Fruit fly (Drosophila melanogaster) whole organism, embryonic: ENCODE measurements around the gene Cpr30B.

Source experiments
- Abd-B ChIP-seq: fragments of 200-800 bp; sonication (Bioruptor generic); optimal IDR thresholded peaks from 2 replicates; lab custom pipeline; 2018; ENCODE audit warnings: missing biosample characterization, mild to moderate bottlenecking, missing genetic modification characterization, moderate library complexity
- B-H1 ChIP-seq: fragments of 200-800 bp; sonication (Bioruptor generic); IDR thresholded peaks from 3 replicates; pipeline ENCODE4 v1.3.6; 2022; ENCODE audit warnings: missing biosample characterization, missing genetic modification characterization
- CG10431 ChIP-seq: fragments of 200-800 bp; sonication (Bioruptor generic); optimal IDR thresholded peaks from 3 replicates; lab custom pipeline; 2018; ENCODE audit warnings: missing biosample characterization, mild to moderate bottlenecking, missing genetic modification characterization
- CG14441 ChIP-seq: fragments of 200-800 bp; sonication (Bioruptor generic); IDR thresholded peaks from 2 replicates; pipeline ENCODE4 v1.3.6; 2022; ENCODE audit warnings: missing biosample characterization, missing genetic modification characterization
- CG17568 ChIP-seq: fragments of 200-800 bp; sonication (Bioruptor generic); optimal IDR thresholded peaks from 2 replicates; lab custom pipeline; 2018; ENCODE audit warnings: missing biosample characterization, mild to moderate bottlenecking, missing genetic modification characterization, moderate library complexity
- CG17829 ChIP-seq: fragments of 200-800 bp; optimal IDR thresholded peaks from 2 replicates; lab custom pipeline; 2019; ENCODE audit warnings: missing biosample characterization, mild to moderate bottlenecking, missing genetic modification characterization, moderate library complexity
- CG2116 ChIP-seq: fragments of 200-800 bp; sonication (Bioruptor generic); optimal IDR thresholded peaks from 3 replicates; lab custom pipeline; 2018; ENCODE audit warnings: missing biosample characterization, mild to moderate bottlenecking, missing genetic modification characterization
- CG3065 ChIP-seq: fragments of 200-800 bp; sonication (Bioruptor generic); optimal IDR thresholded peaks from 2 replicates; lab custom pipeline; 2016; ENCODE audit warnings: missing biosample characterization, missing genetic modification characterization
- CG31388 ChIP-seq: fragments of 200-800 bp; sonication (Bioruptor generic); optimal IDR thresholded peaks from 2 replicates; lab custom pipeline; 2016; ENCODE audit warnings: missing biosample characterization, missing genetic modification characterization
- CG5245 ChIP-seq: fragments of 200-800 bp; sonication (Bioruptor generic); optimal IDR thresholded peaks from 3 replicates; lab custom pipeline; 2016; ENCODE audit warnings: missing biosample characterization, missing genetic modification characterization
- CG7839 ChIP-seq: fragments of 200-800 bp; sonication (Bioruptor generic); optimal IDR thresholded peaks from 3 replicates; lab custom pipeline; 2018; ENCODE audit warnings: missing biosample characterization, mild to moderate bottlenecking, missing genetic modification characterization, moderate library complexity
- CG7987 ChIP-seq: fragments of 200-800 bp; sonication (Bioruptor generic); optimal IDR thresholded peaks from 2 replicates; lab custom pipeline; 2018; ENCODE audit warnings: missing biosample characterization, mild to moderate bottlenecking, missing genetic modification characterization, moderate library complexity
- CG9437 ChIP-seq: fragments of 200-800 bp; sonication (Bioruptor generic); optimal IDR thresholded peaks from 2 replicates; lab custom pipeline; 2018; ENCODE audit warnings: missing biosample characterization, mild to moderate bottlenecking, missing genetic modification characterization
- Dfd ChIP-seq, 2 experiments: fragments of >200 bp; optimal IDR thresholded peaks; 2 replicates each; lab custom pipeline; 2017; ENCODE audit warnings: missing biosample characterization in 2 of 2, missing genetic modification characterization in 2 of 2
- Doc3 ChIP-seq: fragments of 200-800 bp; sonication (Bioruptor generic); IDR thresholded peaks from 3 replicates; pipeline ENCODE4 v1.3.6; 2022; ENCODE audit warnings: missing biosample characterization, missing genetic modification characterization; ENCODE audit not compliant: partially characterized antibody
- HLHmδ ChIP-seq: fragments of 200-800 bp; sonication (Bioruptor generic); optimal IDR thresholded peaks from 2 replicates; lab custom pipeline; 2018; ENCODE audit warnings: missing biosample characterization, mild to moderate bottlenecking, missing genetic modification characterization, moderate library complexity
- Hr3 ChIP-seq: fragments of 200-800 bp; sonication (Bioruptor generic); optimal IDR thresholded peaks from 3 replicates; lab custom pipeline; 2016; ENCODE audit warnings: missing biosample characterization, missing genetic modification characterization
- Lpt ChIP-seq: fragments of >200 bp; optimal IDR thresholded peaks from 2 replicates; lab custom pipeline; 2018; ENCODE audit warnings: missing biosample characterization, missing genetic modification characterization
- MTF-1 ChIP-seq: fragments of 200-800 bp; sonication (Bioruptor generic); optimal IDR thresholded peaks from 2 replicates; lab custom pipeline; 2018; ENCODE audit warnings: missing biosample characterization, mild to moderate bottlenecking, missing genetic modification characterization, borderline replicate concordance
- Myb ChIP-seq: fragments of 200-800 bp; sonication (Bioruptor generic); optimal IDR thresholded peaks from 2 replicates; lab custom pipeline; 2016; ENCODE audit warnings: missing biosample characterization, missing genetic modification characterization
- Nf-YC ChIP-seq: fragments of 200-800 bp; optimal IDR thresholded peaks from 3 replicates; lab custom pipeline; 2019; ENCODE audit warnings: missing biosample characterization, mild to moderate bottlenecking, missing genetic modification characterization, moderate library complexity
- Side ChIP-seq: fragments of 200-800 bp; sonication (Bioruptor generic); optimal IDR thresholded peaks from 2 replicates; lab custom pipeline; 2016; ENCODE audit warnings: missing biosample characterization, missing genetic modification characterization
- Sox100B ChIP-seq: fragments of 200-800 bp; sonication (Bioruptor generic); optimal IDR thresholded peaks from 3 replicates; lab custom pipeline; 2018; ENCODE audit warnings: missing biosample characterization, mild to moderate bottlenecking, missing genetic modification characterization
- Vsx1 ChIP-seq: fragments of 200-800 bp; sonication (Bioruptor generic); optimal IDR thresholded peaks from 2 replicates; lab custom pipeline; 2017; ENCODE audit warnings: missing biosample characterization, mild to moderate bottlenecking, missing genetic modification characterization, missing genetic modification reagents
- ac ChIP-seq: fragments of 200-800 bp; sonication (Bioruptor generic); optimal IDR thresholded peaks from 3 replicates; lab custom pipeline; 2017; ENCODE audit warnings: missing biosample characterization, mild to moderate bottlenecking, missing genetic modification characterization
- amos ChIP-seq: fragments of 200-800 bp; sonication (Bioruptor generic); IDR thresholded peaks from 2 replicates; pipeline ENCODE4 v1.3.6; 2022; ENCODE audit warnings: missing biosample characterization, missing genetic modification characterization; ENCODE audit not compliant: partially characterized antibody
- ase ChIP-seq: fragments of 200-800 bp; sonication (Bioruptor generic); IDR thresholded peaks from 3 replicates; pipeline ENCODE4 v1.3.6; 2022; ENCODE audit warnings: missing biosample characterization, missing genetic modification characterization
- bab2 ChIP-seq: fragments of 200-800 bp; sonication (Bioruptor generic); optimal IDR thresholded peaks from 2 replicates; lab custom pipeline; 2016; ENCODE audit warnings: missing biosample characterization, missing genetic modification characterization
- emc ChIP-seq: fragments of 200-800 bp; sonication (Bioruptor generic); optimal IDR thresholded peaks from 2 replicates; lab custom pipeline; 2016; ENCODE audit warnings: missing biosample characterization, missing genetic modification characterization
- fd3F ChIP-seq: fragments of 200-800 bp; sonication (Bioruptor generic); optimal IDR thresholded peaks from 2 replicates; lab custom pipeline; 2018; ENCODE audit warnings: missing biosample characterization, mild to moderate bottlenecking, missing genetic modification characterization, moderate library complexity
- gsb ChIP-seq: fragments of 200-800 bp; sonication (Bioruptor generic); IDR thresholded peaks from 2 replicates; pipeline ENCODE4 v1.3.6; 2022; ENCODE audit warnings: missing biosample characterization, missing genetic modification characterization
- hbn ChIP-seq: fragments of 200-800 bp; sonication (Bioruptor generic); IDR thresholded peaks from 2 replicates; pipeline ENCODE4 v1.3.6; 2022; ENCODE audit warnings: missing biosample characterization, missing genetic modification characterization; ENCODE audit not compliant: partially characterized antibody
- hth ChIP-seq: fragments of >200 bp; optimal IDR thresholded peaks from 2 replicates; lab custom pipeline; 2017; ENCODE audit warnings: inconsistent platforms
- insv ChIP-seq, 2 experiments: fragments of 200-800 bp; sonication (Bioruptor generic); optimal IDR thresholded peaks; 3 replicates each; lab custom pipeline; 2016 to 2018; ENCODE audit warnings: missing biosample characterization in 2 of 2, missing genetic modification characterization in 2 of 2
- jing ChIP-seq: fragments of 200-800 bp; sonication (Bioruptor generic); optimal IDR thresholded peaks from 2 replicates; lab custom pipeline; 2018; ENCODE audit warnings: missing biosample characterization, mild to moderate bottlenecking, missing genetic modification characterization
- kni ChIP-seq: fragments of 200-800 bp; sonication (Bioruptor generic); optimal IDR thresholded peaks from 3 replicates; lab custom pipeline; 2017; ENCODE audit warnings: mild to moderate bottlenecking, missing biosample characterization, missing genetic modification reagents, missing genetic modification characterization
- lbe ChIP-seq: fragments of 200-800 bp; sonication (Bioruptor generic); optimal IDR thresholded peaks from 2 replicates; lab custom pipeline; 2016; ENCODE audit warnings: missing biosample characterization, mild to moderate bottlenecking, missing genetic modification characterization
- lmd ChIP-seq: fragments of 200-800 bp; sonication (Bioruptor generic); IDR thresholded peaks from 2 replicates; pipeline ENCODE4 v1.3.6; 2022; ENCODE audit warnings: missing biosample characterization, missing genetic modification characterization
- mam ChIP-seq: fragments of 200-800 bp; sonication (Bioruptor generic); optimal IDR thresholded peaks from 3 replicates; lab custom pipeline; 2016; ENCODE audit warnings: missing biosample characterization, missing genetic modification characterization
- mirr ChIP-seq: fragments of 200-800 bp; sonication (Bioruptor generic); optimal IDR thresholded peaks from 3 replicates; lab custom pipeline; 2018; ENCODE audit warnings: missing biosample characterization, mild to moderate bottlenecking, missing genetic modification characterization
- onecut ChIP-seq: fragments of 200-800 bp; sonication (Bioruptor generic); IDR thresholded peaks from 2 replicates; pipeline ENCODE4 v1.3.6; 2022; ENCODE audit warnings: missing biosample characterization, missing genetic modification characterization
- schlank ChIP-seq: fragments of 200-800 bp; sonication (Bioruptor generic); optimal IDR thresholded peaks from 2 replicates; lab custom pipeline; 2018; ENCODE audit warnings: missing biosample characterization, mild to moderate bottlenecking, missing genetic modification characterization
- sd ChIP-seq: fragments of 200-800 bp; sonication (Bioruptor generic); optimal IDR thresholded peaks from 3 replicates; lab custom pipeline; 2018; ENCODE audit warnings: missing biosample characterization, mild to moderate bottlenecking, missing genetic modification characterization, moderate library complexity
- sisA ChIP-seq: fragments of 200-800 bp; sonication (Bioruptor generic); IDR thresholded peaks from 2 replicates; pipeline ENCODE4 v1.3.6; 2022; ENCODE audit warnings: missing biosample characterization, missing genetic modification characterization
- sob ChIP-seq: fragments of 200-800 bp; sonication (Bioruptor generic); IDR thresholded peaks from 2 replicates; pipeline ENCODE4 v1.3.6; 2022; ENCODE audit warnings: missing biosample characterization, missing genetic modification characterization
- sr ChIP-seq: fragments of 200-800 bp; sonication (Bioruptor generic); IDR thresholded peaks from 3 replicates; pipeline ENCODE4 v1.3.6; 2022; ENCODE audit warnings: missing biosample characterization, missing genetic modification characterization
- twi ChIP-seq: fragments of 200-800 bp; optimal IDR thresholded peaks from 2 replicates; lab custom pipeline; 2019; ENCODE audit warnings: missing biosample characterization, mild to moderate bottlenecking, missing genetic modification characterization, moderate library complexity
- yki ChIP-seq: fragments of >200 bp; optimal IDR thresholded peaks from 3 replicates; lab custom pipeline; 2018
- zfh1 ChIP-seq: fragments of 200-800 bp; sonication (Bioruptor generic); IDR thresholded peaks from 3 replicates; pipeline ENCODE4 v1.3.6; 2022; ENCODE audit warnings: missing biosample characterization, missing genetic modification characterization

The Cpr30B gene

DNA sequence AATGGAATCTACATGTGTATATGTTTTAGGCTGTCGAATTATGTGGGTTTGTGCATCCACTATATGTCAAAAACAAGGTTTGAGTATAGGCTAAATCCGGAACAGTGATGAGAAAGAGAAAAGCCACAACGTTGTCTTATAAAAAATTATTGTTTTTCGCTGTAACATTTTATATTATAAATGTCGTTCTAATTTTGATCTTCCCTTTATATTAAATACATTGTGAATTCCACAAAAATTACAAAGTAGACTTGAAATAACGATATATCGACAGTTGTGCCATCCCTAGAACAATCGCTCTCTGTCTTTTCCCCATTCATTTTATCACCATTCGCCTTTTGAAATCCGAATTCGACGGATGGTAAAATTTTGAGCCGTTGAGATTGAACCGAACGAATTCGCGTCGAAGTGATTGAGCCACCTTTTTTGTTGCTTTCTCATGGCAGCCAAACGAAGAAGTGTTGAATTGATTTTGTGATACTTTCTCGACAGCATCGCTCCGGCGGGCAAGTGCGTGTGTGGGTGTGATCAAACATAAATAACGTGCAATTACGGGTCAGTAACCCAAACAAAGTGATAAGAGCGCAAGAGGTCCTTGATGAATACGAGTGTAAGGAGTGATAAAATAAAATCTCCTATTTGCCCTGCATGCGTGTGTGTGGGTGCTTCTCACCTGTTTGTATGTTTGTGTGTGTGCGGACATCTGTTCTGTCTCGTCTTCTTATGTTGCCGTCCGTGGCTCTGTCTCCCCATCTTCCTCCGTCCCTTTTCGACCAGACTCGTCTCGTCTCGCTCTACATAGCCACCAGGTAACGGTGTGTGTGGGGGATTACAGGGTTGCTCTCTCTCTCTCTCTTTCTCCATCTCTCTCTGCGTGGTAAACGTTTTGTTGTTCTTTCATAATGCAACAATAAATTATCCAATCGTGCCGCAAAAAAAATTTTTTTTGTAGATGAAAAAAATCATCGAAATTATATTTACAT is 21.5 kb upstream of the Cpr30B start, which contains the start of gene Oatp30B (continued):
- TF ChIP-seq CG10431 (peak; percentile 72), B-H1 (GFP tag; lab: Robert Waterston, UW) (peak; percentile 96), Side (GFP tag; lab: Kevin White, UChicago) (peak; percentile 95), ac (peak; percentile 70), MTF-1 (peak; percentile 90), insv (GFP tag; optimal IDR thresholded peaks at IDR 0.05; lab: Kevin White, UChicago) (peak in 1 of 2 experiments; percentile 79), CG14441 (peak; percentile 97), CG7987 (GFP tag; lab: Kevin White, UChicago) (peak; percentile 92), twi (tag; lab: Kevin White, UChicago) (peak; percentile 92), Hr3 (GFP tag; lab: Kevin White, UChicago) (peak; percentile 98), ase (GFP tag; lab: Robert Waterston, UW) (peak; percentile 97), Dfd (GFP tag; optimal IDR thresholded peaks at IDR 0.05; lab: Kevin White, UChicago) (no peak), HLHmδ (GFP tag; lab: Kevin White, UChicago) (no peak), CG7839 (tag; lab: Kevin White, UChicago) (peak; percentile 96), zfh1 (GFP tag; lab: Robert Waterston, UW) (peak; percentile 98), fd3F (GFP tag; lab: Kevin White, UChicago) (peak; percentile 95), hbn (GFP tag; lab: Robert Waterston, UW) (peak; percentile 99), CG2116 (GFP tag; lab: Kevin White, UChicago) (peak; percentile 93), sr (GFP tag; lab: Robert Waterston, UW) (peak; percentile 80), mirr (GFP tag; lab: Kevin White, UChicago) (peak; percentile 94), CG31388 (peak; percentile 92), yki (lab: Kevin White, UChicago) (no peak), Doc3 (GFP tag; lab: Robert Waterston, UW) (peak; percentile 100), lmd (GFP tag; lab: Robert Waterston, UW) (peak; percentile 97), CG5245 (peak; percentile 96), CG9437 (GFP tag; lab: Kevin White, UChicago) (peak; percentile 81), amos (GFP tag; lab: Robert Waterston, UW) (peak; percentile 96), schlank (tag; lab: Kevin White, UChicago) (peak; percentile 89), jing (GFP tag; lab: Kevin White, UChicago) (peak; percentile 89), Abd-B (peak; percentile 96), sisA (GFP tag; lab: Robert Waterston, UW) (peak; percentile 96), lbe (GFP tag; lab: Kevin White, UChicago) (peak; percentile 92), Sox100B (GFP tag; lab: Kevin White, UChicago) (peak; percentile 84), Vsx1 (GFP tag; lab: Kevin White, UChicago) (peak; percentile 81), sob (GFP tag; lab: Robert Waterston, UW) (peak; percentile 99), kni (GFP tag; lab: Kevin White, UChicago) (peak; percentile 91), CG17829 (peak; percentile 98), bab2 (GFP tag; lab: Kevin White, UChicago) (peak; percentile 96), sd (tag; lab: Kevin White, UChicago) (peak; percentile 88), emc (GFP tag; lab: Kevin White, UChicago) (peak; percentile 76), onecut (GFP tag; lab: Robert Waterston, UW) (peak; percentile 92), CG3065 (GFP tag; lab: Kevin White, UChicago) (peak; percentile 87), Nf-YC (tag; lab: Kevin White, UChicago) (peak; percentile 88), CG17568 (GFP tag; lab: Kevin White, UChicago) (peak; percentile 93), mam (GFP tag; lab: Kevin White, UChicago) (peak; percentile 97), Lpt (no peak), gsb (GFP tag; lab: Robert Waterston, UW) (peak; percentile 95), Myb (GFP tag; lab: Kevin White, UChicago) (peak; percentile 80), hth (lab: Kevin White, UChicago) (no peak)
